Worm (Caenorhabditis elegans): Measurements from ENCODE around the gene imph-1.

Gene imph-1

ce11 chrIII:4530968-4531367, 22.4 kb upstream of the imph-1 start:
- TF ChIP-seq flh-1 (GFP tag; optimal IDR thresholded peaks at IDR 0.05), result no peak
- TF ChIP-seq bed-3 (GFP tag; optimal IDR thresholded peaks at IDR 0.05), result no peak
- TF ChIP-seq mls-2 (tag; optimal IDR thresholded peaks at IDR 0.05), result no peak
- TF ChIP-seq mep-1 (tag; optimal IDR thresholded peaks at IDR 0.05), result no peak
- no peak for TF ChIP-seq nhr-2 (tag; optimal IDR thresholded peaks at IDR 0.05)
- no peak for TF ChIP-seq lin-32 (GFP tag; optimal IDR thresholded peaks at IDR 0.05)
- no peak for TF ChIP-seq ces-1 (GFP tag; optimal IDR thresholded peaks at IDR 0.05)
- TF ChIP-seq nhr-12 (tag; optimal IDR thresholded peaks at IDR 0.05), result no peak
- no peak for TF ChIP-seq lin-13 (tag; optimal IDR thresholded peaks at IDR 0.05)
- TF ChIP-seq cnd-1 (tag; optimal IDR thresholded peaks at IDR 0.05), result no peak
- no peak for TF ChIP-seq nhr-76 (tag; optimal IDR thresholded peaks at IDR 0.05)
- TF ChIP-seq unc-120 (tag; optimal IDR thresholded peaks at IDR 0.05; ENCODE audit: poor library complexity, severe bottlenecking), result no peak
- TF ChIP-seq ceh-43 (GFP tag; optimal IDR thresholded peaks at IDR 0.05), result no peak
- TF ChIP-seq drap-1 (GFP tag; optimal IDR thresholded peaks at IDR 0.05), result no peak
- no peak for TF ChIP-seq elt-1 (tag; optimal IDR thresholded peaks at IDR 0.05; ENCODE audit: borderline replicate concordance, insufficient read depth)
- no peak for TF ChIP-seq pha-4 (tag; optimal IDR thresholded peaks at IDR 0.05)
- no peak for TF ChIP-seq nhr-28 (tag; optimal IDR thresholded peaks at IDR 0.05)

ce11 chrIII:4540604-4541003, 12.8 kb upstream of the imph-1 start, which contains the start of gene ugt-62:
Gene ugt-62, minus strand, starts transcription at chrIII:4540623.
- TF ChIP-seq ztf-11 (tag; optimal IDR thresholded peaks at IDR 0.05) (no peak), mls-2 (tag; optimal IDR thresholded peaks at IDR 0.05) (no peak), flh-1 (GFP tag; optimal IDR thresholded peaks at IDR 0.05) (no peak), drap-1 (GFP tag; optimal IDR thresholded peaks at IDR 0.05) (no peak), tbx-8 (GFP tag; optimal IDR thresholded peaks at IDR 0.05) (no peak), bed-3 (GFP tag; optimal IDR thresholded peaks at IDR 0.05) (no peak), ham-2 (GFP tag; optimal IDR thresholded peaks at IDR 0.05) (no peak), nhr-2 (tag; optimal IDR thresholded peaks at IDR 0.05) (no peak), ces-1 (GFP tag; optimal IDR thresholded peaks at IDR 0.05) (no peak), snpc-4 (tag; optimal IDR thresholded peaks at IDR 0.05) (no peak), ceh-43 (GFP tag; optimal IDR thresholded peaks at IDR 0.05) (no peak)

ce11 chrIII:4542362-4542931, 11.0 kb upstream of the imph-1 start, which contains the start of the genes mrps-34 and cisd-3.1:
Gene mrps-34, minus strand, starts transcription at chrIII:4542452.
Gene cisd-3.1, plus strand, starts transcription at chrIII:4542881.
- TF ChIP-seq snpc-4 (tag; optimal IDR thresholded peaks at IDR 0.05) (no peak), tbx-8 (GFP tag; optimal IDR thresholded peaks at IDR 0.05) (no peak), mls-2 (tag; optimal IDR thresholded peaks at IDR 0.05) (peak; percentile 32), nhr-237 (tag; optimal IDR thresholded peaks at IDR 0.05) (no peak), bed-3 (GFP tag; optimal IDR thresholded peaks at IDR 0.05) (no peak), nhr-76 (tag; optimal IDR thresholded peaks at IDR 0.05) (no peak), flh-1 (GFP tag; optimal IDR thresholded peaks at IDR 0.05) (no peak), nhr-12 (tag; optimal IDR thresholded peaks at IDR 0.05) (no peak), unc-120 (tag; optimal IDR thresholded peaks at IDR 0.05; ENCODE audit: poor library complexity, severe bottlenecking) (peak; percentile 6), drap-1 (GFP tag; optimal IDR thresholded peaks at IDR 0.05) (no peak), lsy-2 (tag; optimal IDR thresholded peaks at IDR 0.05) (peak; percentile 47), hlh-1 (tag; optimal IDR thresholded peaks at IDR 0.05) (peak; percentile 18), sptf-1 (tag; optimal IDR thresholded peaks at IDR 0.05) (peak; percentile 58), mep-1 (tag; optimal IDR thresholded peaks at IDR 0.05) (peak; percentile 26), mab-5 (tag; optimal IDR thresholded peaks at IDR 0.05) (peak; percentile 16), nhr-28 (tag; optimal IDR thresholded peaks at IDR 0.05) (no peak), M03D4.4 (tag; optimal IDR thresholded peaks at IDR 0.05) (peak; percentile 57), lin-32 (GFP tag; optimal IDR thresholded peaks at IDR 0.05) (no peak), cnd-1 (tag; optimal IDR thresholded peaks at IDR 0.05) (peak; percentile 12), ceh-43 (GFP tag; optimal IDR thresholded peaks at IDR 0.05) (peak; percentile 58), blmp-1 (tag; optimal IDR thresholded peaks at IDR 0.05) (peak; percentile 23), lin-13 (tag; optimal IDR thresholded peaks at IDR 0.05) (no peak), elt-3 (tag; optimal IDR thresholded peaks at IDR 0.05) (no peak), ceh-83 (GFP tag; optimal IDR thresholded peaks at IDR 0.05) (no peak), zip-8 (tag; optimal IDR thresholded peaks at IDR 0.05) (no peak)

- no peak for TF ChIP-seq ceh-43 (GFP tag; optimal IDR thresholded peaks at IDR 0.05)
- TF ChIP-seq zip-8 (tag; optimal IDR thresholded peaks at IDR 0.05), result no peak
- no peak for TF ChIP-seq ceh-83 (GFP tag; optimal IDR thresholded peaks at IDR 0.05)
- TF ChIP-seq nhr-12 (tag; optimal IDR thresholded peaks at IDR 0.05), result no peak
- TF ChIP-seq elt-1 (tag; optimal IDR thresholded peaks at IDR 0.05; ENCODE audit: borderline replicate concordance, insufficient read depth), result no peak
- TF ChIP-seq snpc-4 (tag; optimal IDR thresholded peaks at IDR 0.05), result no peak
- no peak for TF ChIP-seq elt-3 (tag; optimal IDR thresholded peaks at IDR 0.05)
- TF ChIP-seq mab-5 (tag; optimal IDR thresholded peaks at IDR 0.05), result no peak
- TF ChIP-seq drap-1 (GFP tag; optimal IDR thresholded peaks at IDR 0.05), result no peak
- no peak for TF ChIP-seq unc-39 (tag; optimal IDR thresholded peaks at IDR 0.05)
These were observed 8.5 kb upstream of the imph-1 start, which contains the start of gene M88.3 for ce11 chrIII:4544959-4545358. Gene M88.3, minus strand, starts transcription at chrIII:4545059.

Measured in whole organism, mixed stage, embryonic.